Fruit fly (Drosophila melanogaster): ENCODE data around the gene CG17032.

Gene CG17032

DNA sequence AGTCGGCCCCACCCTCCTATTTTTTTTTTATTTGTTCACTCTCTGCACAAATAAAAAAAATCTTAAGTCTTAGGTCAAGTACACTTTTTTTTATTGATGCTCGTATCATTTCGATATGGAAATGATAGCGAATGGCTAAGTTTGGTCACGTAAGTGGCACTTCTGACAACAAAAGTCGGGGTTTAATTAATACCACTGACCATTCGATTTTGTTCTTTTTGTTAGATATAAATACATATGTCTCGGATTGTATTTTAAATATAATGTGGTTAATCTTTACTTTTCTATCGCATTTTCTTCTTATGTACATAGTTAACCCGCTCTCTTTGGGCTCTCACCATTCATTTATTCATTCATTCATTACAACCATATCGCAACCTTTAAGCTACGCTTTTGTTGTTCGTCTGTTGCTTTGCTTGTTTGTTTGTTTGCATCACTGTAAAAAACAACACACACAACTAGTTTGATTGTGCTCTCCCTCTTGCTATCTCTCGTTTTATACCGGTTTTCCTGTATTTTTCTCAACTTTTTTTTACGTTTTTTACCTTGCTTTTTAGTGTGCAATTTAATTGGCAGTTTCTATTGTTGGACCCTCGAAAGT lies 43.6 kb downstream of the CG17032 start:
- TF ChIP-seq Jra (GFP tag; optimal IDR thresholded peaks at IDR 0.05) (no peak), usp (GFP tag; optimal IDR thresholded peaks at IDR 0.05) (no peak), CG9705 (GFP tag; optimal IDR thresholded peaks at IDR 0.05) (no peak), Dfd (GFP tag; optimal IDR thresholded peaks at IDR 0.05) (no peak), fru (GFP tag; optimal IDR thresholded peaks at IDR 0.05) (peak; percentile 34), pan (optimal IDR thresholded peaks at IDR 0.05) (no peak), dmrt93B (GFP tag; optimal IDR thresholded peaks at IDR 0.05) (no peak), dl (GFP tag; optimal IDR thresholded peaks at IDR 0.05; ENCODE audit: insufficient read depth in 1 of 2, partially characterized antibody in 2 of 2) (no peak), rgr (GFP tag; optimal IDR thresholded peaks at IDR 0.05) (no peak), woc (GFP tag; optimal IDR thresholded peaks at IDR 0.05) (no peak), ey (GFP tag; optimal IDR thresholded peaks at IDR 0.05) (no peak), CrebA (GFP tag; optimal IDR thresholded peaks at IDR 0.05; ENCODE audit: borderline replicate concordance) (peak; percentile 11), Abd-B (GFP tag; optimal IDR thresholded peaks at IDR 0.05) (no peak), Sp1 (GFP tag; optimal IDR thresholded peaks at IDR 0.05) (no peak), Rel (GFP tag; optimal IDR thresholded peaks at IDR 0.05) (no peak), Rel (tag; optimal IDR thresholded peaks at IDR 0.05) (no peak), lola (GFP tag; optimal IDR thresholded peaks at IDR 0.05) (no peak), sv (GFP tag; optimal IDR thresholded peaks at IDR 0.05) (no peak), GATAd (GFP tag; optimal IDR thresholded peaks at IDR 0.05) (no peak), Hnf4 (GFP tag; optimal IDR thresholded peaks at IDR 0.05) (no peak), dsf (GFP tag; optimal IDR thresholded peaks at IDR 0.05; ENCODE audit: borderline replicate concordance) (no peak), jim (GFP tag; optimal IDR thresholded peaks at IDR 0.05) (no peak), psq (GFP tag; optimal IDR thresholded peaks at IDR 0.05) (peak; percentile 12), N (GFP tag; optimal IDR thresholded peaks at IDR 0.05) (no peak)

DNA sequence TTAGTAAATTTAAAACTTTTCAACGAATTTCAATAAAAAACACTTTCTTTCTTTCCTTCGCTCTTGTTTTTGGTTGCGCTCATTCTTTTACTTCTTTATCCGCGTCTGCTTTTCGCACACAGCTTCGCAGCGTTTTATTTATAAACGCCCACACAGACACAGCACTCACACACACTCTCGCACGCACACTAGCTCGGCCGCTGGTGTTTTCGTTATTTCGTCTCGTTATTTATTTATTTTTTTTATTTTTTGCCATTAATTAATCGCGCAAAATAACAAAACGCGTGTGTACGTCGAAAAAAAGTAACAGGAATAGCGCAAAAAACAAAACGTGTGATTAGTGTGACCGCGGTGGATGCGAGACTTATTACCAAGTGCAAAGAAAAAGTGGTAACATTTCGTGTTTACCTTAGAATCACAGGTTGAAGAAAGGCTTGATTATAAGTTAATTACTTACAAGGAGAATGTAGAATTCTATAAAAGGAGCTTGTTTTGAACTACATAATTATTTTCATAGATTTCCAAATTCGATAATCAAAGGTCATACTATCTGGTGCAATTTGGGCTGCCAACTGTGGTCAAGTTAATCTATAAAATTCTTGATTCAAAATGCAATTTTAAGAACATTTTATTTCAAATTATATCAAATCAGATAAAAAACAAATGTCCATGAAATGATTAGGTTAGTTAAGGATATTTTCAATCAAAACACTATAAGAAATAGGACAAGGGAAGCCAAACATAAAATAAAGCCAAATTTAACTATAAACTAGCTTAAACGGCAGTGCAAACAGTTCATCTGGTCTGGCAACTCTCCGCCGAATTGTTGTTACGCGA lies 46.0 kb downstream of the CG17032 start, which contains the start of the genes hzg and mRpS31:
TSS of gene hzg (minus strand) at position 336 of the 837 bp plus-strand sequence.
TSS of gene mRpS31 (plus strand) at position 793 of the 837 bp plus-strand sequence.
- TF ChIP-seq br (GFP tag; optimal IDR thresholded peaks at IDR 0.05) (peak; percentile 5), CG9705 (GFP tag; optimal IDR thresholded peaks at IDR 0.05) (peak; percentile 10), OdsH (GFP tag; optimal IDR thresholded peaks at IDR 0.05) (peak; percentile 51), Sp1 (GFP tag; optimal IDR thresholded peaks at IDR 0.05) (peak; percentile 69), ey (GFP tag; optimal IDR thresholded peaks at IDR 0.05) (peak; percentile 57), Mio (GFP tag; optimal IDR thresholded peaks at IDR 0.05) (no peak), HLH106 (tag; optimal IDR thresholded peaks at IDR 0.05) (peak; percentile 74), N (GFP tag; optimal IDR thresholded peaks at IDR 0.05) (no peak), sage (GFP tag; optimal IDR thresholded peaks at IDR 0.05) (peak; percentile 10), pan (optimal IDR thresholded peaks at IDR 0.05) (no peak), dsf (GFP tag; optimal IDR thresholded peaks at IDR 0.05; ENCODE audit: borderline replicate concordance) (peak; percentile 33), Rel (GFP tag; optimal IDR thresholded peaks at IDR 0.05) (peak; percentile 25), Rel (tag; optimal IDR thresholded peaks at IDR 0.05) (peak; percentile 88), h (GFP tag; optimal IDR thresholded peaks at IDR 0.05) (peak; percentile 52), Jra (GFP tag; optimal IDR thresholded peaks at IDR 0.05) (peak; percentile 31), lola (GFP tag; optimal IDR thresholded peaks at IDR 0.05) (no peak), Myc (optimal IDR thresholded peaks at IDR 0.05) (peak; percentile 93), Vsx2 (GFP tag; optimal IDR thresholded peaks at IDR 0.05; ENCODE audit: partially characterized antibody) (no peak), psq (GFP tag; optimal IDR thresholded peaks at IDR 0.05) (peak; percentile 97), fru (GFP tag; optimal IDR thresholded peaks at IDR 0.05) (peak; percentile 45), CG32264 (GFP tag; optimal IDR thresholded peaks at IDR 0.05) (no peak), Hnf4 (GFP tag; optimal IDR thresholded peaks at IDR 0.05) (peak; percentile 59), foxo (GFP tag; optimal IDR thresholded peaks at IDR 0.05) (peak; percentile 39 to 63), dmrt93B (GFP tag; optimal IDR thresholded peaks at IDR 0.05) (peak; percentile 4), rgr (GFP tag; optimal IDR thresholded peaks at IDR 0.05) (peak; percentile 38), Hr83 (GFP tag; optimal IDR thresholded peaks at IDR 0.05; ENCODE audit: poor library complexity, severe bottlenecking) (peak; percentile 28), usp (GFP tag; optimal IDR thresholded peaks at IDR 0.05) (no peak), woc (GFP tag; optimal IDR thresholded peaks at IDR 0.05) (peak; percentile 61), sv (GFP tag; optimal IDR thresholded peaks at IDR 0.05) (peak; percentile 37)
